Worm (Caenorhabditis elegans): Measurements from ENCODE around the gene pos-1.
"Not testable (repeated sequence)": the region's sequence is repeated elsewhere in the genome, so short reads cannot be mapped to it uniquely, and the experiment has no call there.

- not testable (repeated sequence) for TF ChIP-seq pha-4 (tag; optimal IDR thresholded peaks at IDR 0.05); sea-2 (GFP tag; IDR thresholded peaks at IDR 0.05); egrh-3 (GFP tag; IDR thresholded peaks at IDR 0.05); unc-62 (GFP tag; optimal IDR thresholded peaks at IDR 0.05); Y67H2A.10 (GFP tag; conservative IDR thresholded peaks at IDR 0.05); ama-1 (optimal IDR thresholded peaks at IDR 0.05); ama-1 (GFP tag; optimal IDR thresholded peaks at IDR 0.05); ccch-3 (GFP tag; optimal IDR thresholded peaks at IDR 0.05)
- TF ChIP-seq B0261.1 (tag; optimal IDR thresholded peaks at IDR 0.05) (peak; percentile 52), hmg-1.2 (GFP tag; IDR thresholded peaks at IDR 0.05) (peak; percentile 48)
Observed at ce11 chrV:8431295-8431694, 17.4 kb downstream of the pos-1 start.

Measured in whole organism, young adult.